Worm (Caenorhabditis elegans): ENCODE measurements around the gene exc-15.
"Not testable (repeated sequence)": the region's sequence is repeated elsewhere in the genome, so short reads cannot be mapped to it uniquely, and the experiment has no call there.

exc-15 gene

ce11 chrV:4483049-4483507, at the start of gene exc-15:
exc-15 (plus strand) TSS chrV:4483459.
- TF ChIP-seq W03F9.2 (tag; optimal IDR thresholded peaks at IDR 0.05) (no peak), him-1 (tag; optimal IDR thresholded peaks at IDR 0.05) (no peak), dao-5 (tag; optimal IDR thresholded peaks at IDR 0.05) (no peak)

DNA sequence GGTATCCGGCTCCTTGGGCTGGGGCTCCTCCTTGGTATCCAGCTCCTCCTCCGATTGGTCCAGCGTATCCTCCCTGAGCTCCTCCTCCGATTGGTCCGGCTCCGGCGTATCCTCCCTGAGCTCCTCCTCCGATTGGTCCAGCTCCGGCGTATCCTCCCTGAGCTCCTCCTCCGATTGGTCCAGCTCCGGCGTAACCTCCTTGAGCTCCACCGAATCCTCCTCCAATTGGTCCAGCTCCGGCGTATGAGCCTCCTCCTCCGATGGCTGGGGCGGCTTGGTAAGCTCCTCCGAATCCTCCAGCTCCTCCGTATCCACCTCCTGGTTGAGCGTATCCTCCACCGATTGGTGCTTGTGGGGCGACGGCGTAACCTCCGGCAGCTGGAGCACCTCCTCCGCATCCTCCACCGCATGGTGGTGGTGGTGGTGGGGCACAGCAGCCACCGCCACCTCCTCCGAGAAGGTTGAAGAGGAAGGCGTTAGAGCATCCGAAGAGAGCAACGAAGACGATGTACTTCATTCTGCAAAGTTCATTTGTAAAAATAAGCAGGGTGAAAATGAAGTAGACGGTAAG, 47.8 kb upstream of the exc-15 start, which contains the start of gene Y47D7A.13:
Gene Y47D7A.13 (minus strand): TSS at position 517 of the 571 bp plus-strand sequence.
- TF ChIP-seq him-1 (tag; optimal IDR thresholded peaks at IDR 0.05) (no peak), dao-5 (tag; optimal IDR thresholded peaks at IDR 0.05) (no peak), W03F9.2 (tag; optimal IDR thresholded peaks at IDR 0.05) (no peak)

ce11 chrV:4437215-4437614, 46.0 kb upstream of the exc-15 start:
- TF ChIP-seq him-1 (tag; optimal IDR thresholded peaks at IDR 0.05), result no peak
- TF ChIP-seq W03F9.2 (tag; optimal IDR thresholded peaks at IDR 0.05), result no peak
- no peak for TF ChIP-seq dao-5 (tag; optimal IDR thresholded peaks at IDR 0.05)

- TF ChIP-seq W03F9.2 (tag; optimal IDR thresholded peaks at IDR 0.05) (no peak), him-1 (tag; optimal IDR thresholded peaks at IDR 0.05) (no peak), dao-5 (tag; optimal IDR thresholded peaks at IDR 0.05) (no peak)
These were observed 40.4 kb upstream of the exc-15 start, which contains the start of gene rft-1 for ce11 chrV:4442749-4443381. rft-1 (minus strand) TSS chrV:4443223.

DNA sequence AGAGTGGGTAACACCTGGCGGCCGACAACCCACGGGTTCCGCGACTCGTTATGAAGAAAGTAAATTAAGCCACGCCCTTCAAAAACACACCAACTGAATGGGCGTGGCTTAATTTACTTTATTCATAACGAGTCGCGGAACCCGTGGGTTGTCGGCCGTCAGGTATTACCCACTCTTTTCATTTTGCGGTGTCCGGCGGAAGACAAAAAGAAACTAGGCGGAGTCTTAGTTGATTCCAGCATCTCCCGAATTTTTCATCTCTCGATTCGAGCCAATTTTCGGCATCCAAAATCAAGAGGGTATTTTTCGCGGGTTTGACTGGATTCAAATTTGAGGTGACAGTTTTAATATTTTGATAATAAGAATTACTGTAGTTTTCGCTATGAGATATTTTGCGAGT, 35.6 kb upstream of the exc-15 start:
- TF ChIP-seq him-1 (tag; optimal IDR thresholded peaks at IDR 0.05) (no peak), W03F9.2 (tag; optimal IDR thresholded peaks at IDR 0.05) (no peak), dao-5 (tag; optimal IDR thresholded peaks at IDR 0.05) (no peak)

DNA sequence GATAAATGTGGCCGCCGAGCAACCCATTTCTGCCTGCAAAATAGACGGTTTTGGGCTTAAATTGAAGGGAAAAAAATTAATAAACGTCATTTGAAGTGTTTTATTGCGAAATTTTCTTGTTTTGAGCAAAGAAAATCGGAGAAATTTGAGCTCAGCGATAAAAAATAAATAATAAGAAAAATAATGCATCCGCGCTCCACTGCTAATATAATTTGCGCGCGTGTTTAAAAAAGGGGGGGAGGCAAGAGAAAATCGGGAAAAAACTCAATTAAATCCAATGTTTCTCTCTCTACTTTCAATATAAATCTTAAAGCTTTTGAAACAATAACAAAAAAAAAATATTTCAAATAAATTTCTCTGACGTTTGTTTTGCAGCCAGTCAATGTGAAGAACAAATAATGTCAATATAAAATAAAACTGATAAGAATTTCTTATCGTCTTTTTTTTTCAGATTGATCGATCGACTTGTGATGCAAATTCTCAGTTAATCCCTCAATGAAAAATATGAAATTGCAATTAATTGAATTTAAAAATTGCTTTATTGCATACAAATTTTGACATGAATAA, 32.7 kb upstream of the exc-15 start, which contains the start of gene rft-2:
Gene rft-2 (minus strand): TSS at position 41 of the 567 bp plus-strand sequence.
- TF ChIP-seq him-1 (tag; optimal IDR thresholded peaks at IDR 0.05), result peak; percentile 33
- TF ChIP-seq W03F9.2 (tag; optimal IDR thresholded peaks at IDR 0.05), result peak; percentile 49
- no peak for TF ChIP-seq dao-5 (tag; optimal IDR thresholded peaks at IDR 0.05)

- TF ChIP-seq dao-5 (tag; optimal IDR thresholded peaks at IDR 0.05) (no peak), W03F9.2 (tag; optimal IDR thresholded peaks at IDR 0.05) (no peak), him-1 (tag; optimal IDR thresholded peaks at IDR 0.05) (no peak)
These were observed 28.6 kb upstream of the exc-15 start, which contains the start of gene gnrr-5 for ce11 chrV:4454634-4455033. gnrr-5 (minus strand) TSS chrV:4454734.

DNA sequence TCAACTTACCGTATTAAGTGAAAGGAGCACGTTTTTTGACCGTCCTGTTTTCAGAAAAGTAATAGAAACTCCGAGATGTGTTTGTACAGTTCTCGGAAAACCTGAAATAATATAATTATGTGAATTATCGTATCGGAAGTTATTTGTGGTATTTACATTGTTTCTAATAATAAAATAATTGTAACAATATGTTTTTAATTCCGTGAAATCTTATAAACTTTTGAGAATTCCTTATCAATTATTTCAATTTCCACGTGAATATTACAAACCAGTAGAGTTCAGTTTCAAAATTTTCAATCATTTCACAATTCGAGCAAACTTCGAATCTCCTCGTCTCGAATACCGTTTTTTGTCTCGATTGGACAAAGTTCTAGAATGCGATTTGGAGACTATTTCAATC, 12.2 kb upstream of the exc-15 start, which contains the start of gene T08H10.3:
Gene T08H10.3 (plus strand): TSS at position 301 of the 400 bp plus-strand sequence.
- TF ChIP-seq W03F9.2 (tag; optimal IDR thresholded peaks at IDR 0.05), result no peak
- no peak for TF ChIP-seq him-1 (tag; optimal IDR thresholded peaks at IDR 0.05)
- no peak for TF ChIP-seq dao-5 (tag; optimal IDR thresholded peaks at IDR 0.05)

- not testable (repeated sequence) for TF ChIP-seq him-1, dao-5, W03F9.2 (tag; optimal IDR thresholded peaks at IDR 0.05)
These were observed 8.7 kb upstream of the exc-15 start, which contains the start of gene str-35 for ce11 chrV:4474543-4474942. str-35 (plus strand) TSS chrV:4474843.

DNA sequence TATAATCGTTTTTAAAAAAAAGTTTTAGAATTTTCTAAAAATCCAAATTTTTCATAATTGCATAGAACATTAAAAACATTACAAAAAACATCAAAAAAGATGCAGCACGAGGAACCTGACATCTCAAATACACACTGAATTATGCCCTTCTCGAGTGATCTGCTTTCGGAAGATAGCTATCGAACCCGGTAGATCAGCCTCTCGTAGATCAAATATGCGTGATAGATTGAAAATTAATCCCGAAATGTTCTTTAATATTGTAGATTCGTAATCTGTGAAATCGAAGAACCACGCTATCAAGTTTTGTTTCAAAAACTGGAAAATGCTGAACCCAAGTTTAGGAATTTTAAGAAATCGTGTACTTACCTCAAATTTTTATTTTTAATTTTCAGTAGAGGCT, 1.4 kb upstream of the exc-15 start:
- TF ChIP-seq dao-5 (tag; optimal IDR thresholded peaks at IDR 0.05), result no peak
- TF ChIP-seq him-1 (tag; optimal IDR thresholded peaks at IDR 0.05), result no peak
- TF ChIP-seq W03F9.2 (tag; optimal IDR thresholded peaks at IDR 0.05), result no peak

DNA sequence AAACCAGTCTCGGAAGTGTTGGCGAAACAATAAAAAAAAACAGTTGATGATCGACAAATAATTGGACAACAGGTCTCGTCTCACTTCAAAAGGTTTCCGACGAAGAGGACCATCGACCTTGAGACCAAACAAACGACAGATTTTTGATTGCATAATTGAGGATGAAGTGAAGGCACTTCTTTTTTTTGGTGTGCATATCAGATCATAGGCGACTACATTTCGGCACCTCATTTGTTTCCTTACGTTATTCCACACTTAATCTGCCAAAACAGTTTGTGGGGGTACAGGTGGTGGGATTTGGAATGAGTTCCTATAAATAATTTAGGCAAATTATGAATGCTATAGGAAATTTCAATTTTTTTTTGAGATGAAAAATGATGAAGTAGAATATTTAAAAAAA, 3.4 kb downstream of the exc-15 start:
- no peak for TF ChIP-seq W03F9.2 (tag; optimal IDR thresholded peaks at IDR 0.05)
- TF ChIP-seq dao-5 (tag; optimal IDR thresholded peaks at IDR 0.05), result no peak

DNA sequence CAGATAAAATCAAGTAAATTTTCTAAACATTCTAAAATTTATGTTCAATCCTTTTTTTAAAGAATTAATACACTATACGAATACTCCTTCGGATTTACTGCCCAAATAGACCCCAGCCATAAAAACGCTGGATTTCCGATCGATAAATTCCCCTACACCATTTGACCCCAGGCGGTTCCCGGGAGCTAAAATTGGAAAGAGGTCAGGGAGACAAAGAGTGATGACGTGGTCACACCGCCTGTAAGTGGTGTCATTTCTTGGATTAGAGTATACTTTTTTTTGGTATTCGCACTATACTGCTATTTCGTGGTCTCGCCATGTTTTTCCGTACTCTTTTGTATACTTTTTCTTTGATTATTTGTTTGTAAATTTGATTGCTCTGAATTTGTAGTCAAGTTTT, 4.6 kb downstream of the exc-15 start:
- TF ChIP-seq W03F9.2 (tag; optimal IDR thresholded peaks at IDR 0.05), result no peak
- no peak for TF ChIP-seq him-1 (tag; optimal IDR thresholded peaks at IDR 0.05)
- no peak for TF ChIP-seq dao-5 (tag; optimal IDR thresholded peaks at IDR 0.05)

DNA sequence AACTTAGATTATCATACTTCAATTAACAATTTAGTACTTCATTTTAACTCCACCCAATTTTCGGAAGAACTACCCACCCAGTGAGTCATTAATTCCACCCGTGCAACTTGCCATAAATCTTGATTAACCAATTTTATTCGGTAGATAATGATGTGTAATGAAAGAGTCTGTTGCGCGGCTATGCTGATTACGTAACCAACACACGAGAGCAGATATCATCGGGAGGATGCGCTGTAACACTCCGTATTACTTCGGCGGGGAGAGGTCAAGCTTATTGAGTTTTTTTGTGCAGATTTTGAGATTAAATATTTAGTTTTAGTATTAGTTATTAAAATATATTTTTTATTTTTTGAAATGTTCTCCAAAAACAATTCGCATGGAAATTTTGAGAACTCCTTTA, 5.7 kb downstream of the exc-15 start:
- TF ChIP-seq dao-5 (tag; optimal IDR thresholded peaks at IDR 0.05), result no peak

DNA sequence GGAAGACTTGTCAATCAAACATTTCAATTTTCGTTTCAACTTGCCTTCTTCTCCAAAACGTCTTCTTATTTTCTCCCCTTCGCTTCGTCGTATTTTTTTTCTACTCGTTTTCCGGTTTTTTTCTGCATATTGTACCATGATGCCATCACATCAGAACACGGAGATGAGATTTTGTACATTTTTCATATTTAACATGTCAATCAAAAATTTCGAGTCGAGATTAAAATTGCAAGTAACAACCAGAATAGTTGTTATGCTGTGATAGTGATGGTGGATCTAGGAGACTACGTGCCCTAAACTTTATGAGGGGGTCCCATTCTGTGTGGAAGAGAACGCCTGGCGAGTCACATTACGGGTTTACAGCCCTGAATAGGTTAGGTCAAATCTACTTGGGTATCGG, 6.6 kb downstream of the exc-15 start:
- TF ChIP-seq dao-5 (tag; optimal IDR thresholded peaks at IDR 0.05) (no peak), him-1 (tag; optimal IDR thresholded peaks at IDR 0.05) (no peak), W03F9.2 (tag; optimal IDR thresholded peaks at IDR 0.05) (no peak)

Data from whole organism, L4/young adult.